Fruit fly (Drosophila melanogaster) whole organism, prepupa: ENCODE measurements around the gene CG13272.

ENCODE experiments used
- Blimp-1 ChIP-seq: fragments of 200-800 bp; sonication (Bioruptor generic); optimal IDR thresholded peaks from 3 replicates; lab custom pipeline; 2017; ENCODE audit warnings: missing biosample characterization, missing genetic modification characterization, mild to moderate bottlenecking, moderate library complexity, missing genetic modification reagents
- CG10631 ChIP-seq: fragments of 200-800 bp; sonication (Bioruptor generic); optimal IDR thresholded peaks from 2 replicates; lab custom pipeline; 2016; ENCODE audit warnings: missing biosample characterization, missing genetic modification characterization
- CG11294 ChIP-seq: fragments of 200-800 bp; sonication (Bioruptor generic); IDR thresholded peaks from 2 replicates; pipeline ENCODE4 v1.3.6; 2022; ENCODE audit warnings: missing biosample characterization, missing genetic modification characterization
- CG11902 ChIP-seq: fragments of 200-800 bp; sonication (Bioruptor generic); optimal IDR thresholded peaks from 3 replicates; lab custom pipeline; 2016; ENCODE audit warnings: missing biosample characterization, missing genetic modification characterization
- CG15336 ChIP-seq: fragments of 200-800 bp; sonication (Bioruptor generic); IDR thresholded peaks from 2 replicates; pipeline ENCODE4 v1.3.6; 2022; ENCODE audit warnings: missing biosample characterization, missing genetic modification characterization
- CG1621 ChIP-seq: fragments of 200-800 bp; sonication (Bioruptor generic); optimal IDR thresholded peaks from 3 replicates; lab custom pipeline; 2018; ENCODE audit warnings: missing biosample characterization, mild to moderate bottlenecking, missing genetic modification characterization
- CG3032 ChIP-seq: fragments of 200-800 bp; optimal IDR thresholded peaks from 2 replicates; lab custom pipeline; 2019; ENCODE audit warnings: missing biosample characterization, mild to moderate bottlenecking, missing genetic modification characterization, moderate library complexity
- CG31627 ChIP-seq: fragments of 200-800 bp; sonication (Bioruptor generic); optimal IDR thresholded peaks from 3 replicates; lab custom pipeline; 2016; ENCODE audit warnings: missing biosample characterization, missing genetic modification characterization
- CG32006 ChIP-seq: fragments of 200-800 bp; sonication (Bioruptor generic); optimal IDR thresholded peaks from 3 replicates; lab custom pipeline; 2017; ENCODE audit warnings: missing biosample characterization, mild to moderate bottlenecking, missing genetic modification characterization
- CG34406 ChIP-seq: fragments of 200-800 bp; sonication (Bioruptor generic); optimal IDR thresholded peaks from 3 replicates; lab custom pipeline; 2016; ENCODE audit warnings: missing biosample characterization, missing genetic modification characterization
- CG3919 ChIP-seq: fragments of 200-800 bp; sonication (Bioruptor generic); optimal IDR thresholded peaks from 3 replicates; lab custom pipeline; 2016; ENCODE audit warnings: missing biosample characterization, missing genetic modification characterization
- CG6163 ChIP-seq: fragments of 200-800 bp; sonication (Bioruptor generic); IDR thresholded peaks from 3 replicates; pipeline ENCODE4 v1.3.6; 2022; ENCODE audit warnings: missing biosample characterization, missing genetic modification characterization
- CG6276 ChIP-seq: fragments of 200-800 bp; sonication (Bioruptor generic); optimal IDR thresholded peaks from 2 replicates; lab custom pipeline; 2017; ENCODE audit warnings: missing biosample characterization, mild to moderate bottlenecking, missing genetic modification characterization
- CG6808 ChIP-seq: fragments of 200-800 bp; sonication (Bioruptor generic); optimal IDR thresholded peaks from 3 replicates; lab custom pipeline; 2017; ENCODE audit warnings: missing biosample characterization, missing genetic modification characterization, mild to moderate bottlenecking, moderate library complexity, missing genetic modification reagents
- CG7368 ChIP-seq: fragments of 200-800 bp; sonication (Bioruptor generic); optimal IDR thresholded peaks from 3 replicates; lab custom pipeline; 2016; ENCODE audit warnings: missing biosample characterization, missing genetic modification characterization
- CG8319 ChIP-seq: fragments of 200-800 bp; sonication (Bioruptor generic); optimal IDR thresholded peaks from 3 replicates; lab custom pipeline; 2016; ENCODE audit warnings: missing biosample characterization, missing genetic modification characterization
- Eip78C ChIP-seq: fragments of 200-800 bp; sonication (Bioruptor generic); peaks from one replicate; lab custom pipeline; 2016; ENCODE audit warnings: missing biosample characterization, missing genetic modification characterization
- Eip93F ChIP-seq: fragments of 200-800 bp; sonication (Bioruptor generic); optimal IDR thresholded peaks from 2 replicates; lab custom pipeline; 2016; ENCODE audit warnings: missing biosample characterization, mild to moderate bottlenecking, missing genetic modification characterization
- Ets21C ChIP-seq: fragments of 200-800 bp; sonication (Bioruptor generic); optimal IDR thresholded peaks from 3 replicates; lab custom pipeline; 2016; ENCODE audit warnings: missing biosample characterization, missing genetic modification characterization
- Ets96B ChIP-seq: fragments of 200-800 bp; optimal IDR thresholded peaks from 2 replicates; lab custom pipeline; 2019; ENCODE audit warnings: missing biosample characterization, mild to moderate bottlenecking, missing genetic modification characterization, moderate library complexity
- Gug ChIP-seq: fragments of 200-800 bp; sonication (Bioruptor generic); IDR thresholded peaks from 2 replicates; pipeline ENCODE4 v1.3.6; 2022; ENCODE audit warnings: missing biosample characterization, missing genetic modification characterization
- Hr38 ChIP-seq: sonication (Bioruptor generic); optimal IDR thresholded peaks from 2 replicates; lab custom pipeline; 2016; ENCODE audit warnings: missing biosample characterization, missing genetic modification characterization
- Hr39 ChIP-seq: fragments of 200-800 bp; sonication (Bioruptor generic); optimal IDR thresholded peaks from 2 replicates; lab custom pipeline; 2016; ENCODE audit warnings: missing biosample characterization, missing genetic modification characterization
- OdsH ChIP-seq: fragments of 200-800 bp; sonication (Bioruptor generic); optimal IDR thresholded peaks from 3 replicates; lab custom pipeline; 2016; ENCODE audit warnings: missing biosample characterization, missing genetic modification characterization
- Sox102F ChIP-seq: fragments of 200-800 bp; sonication (Bioruptor generic); optimal IDR thresholded peaks from 2 replicates; lab custom pipeline; 2016; ENCODE audit warnings: missing biosample characterization, mild to moderate bottlenecking, missing genetic modification characterization
- Sox14 ChIP-seq: fragments of 200-800 bp; sonication (Bioruptor generic); optimal IDR thresholded peaks from 3 replicates; lab custom pipeline; 2016; ENCODE audit warnings: missing biosample characterization, missing genetic modification characterization
- Sox15 ChIP-seq: fragments of 200-800 bp; sonication (Bioruptor generic); optimal IDR thresholded peaks from 3 replicates; lab custom pipeline; 2016; ENCODE audit warnings: missing biosample characterization, missing genetic modification characterization
- cyc ChIP-seq: fragments of 200-800 bp; sonication (Bioruptor generic); optimal IDR thresholded peaks from 3 replicates; lab custom pipeline; 2016; ENCODE audit warnings: missing biosample characterization, missing genetic modification characterization
- dac ChIP-seq: fragments of 200-800 bp; sonication (Bioruptor generic); optimal IDR thresholded peaks from 2 replicates; lab custom pipeline; 2017; ENCODE audit warnings: missing biosample characterization, mild to moderate bottlenecking, missing genetic modification characterization
- dsx ChIP-seq: fragments of 200-800 bp; optimal IDR thresholded peaks from 3 replicates; lab custom pipeline; 2019; ENCODE audit warnings: missing biosample characterization, mild to moderate bottlenecking, missing genetic modification characterization, moderate library complexity; ENCODE audit not compliant: poor library complexity, severe bottlenecking
- fd85E ChIP-seq: fragments of 200-800 bp; sonication (Bioruptor generic); optimal IDR thresholded peaks from 3 replicates; lab custom pipeline; 2016; ENCODE audit warnings: missing biosample characterization, missing genetic modification characterization
- fkh ChIP-seq: fragments of 200-800 bp; sonication (Bioruptor generic); optimal IDR thresholded peaks from 3 replicates; lab custom pipeline; 2017; ENCODE audit warnings: missing biosample characterization, mild to moderate bottlenecking, missing genetic modification characterization, moderate library complexity
- lz ChIP-seq: fragments of 200-800 bp; sonication (Bioruptor generic); optimal IDR thresholded peaks from 3 replicates; lab custom pipeline; 2016; ENCODE audit warnings: missing biosample characterization, missing genetic modification characterization
- net ChIP-seq: fragments of 200-800 bp; sonication (Bioruptor generic); optimal IDR thresholded peaks from 3 replicates; lab custom pipeline; 2016; ENCODE audit warnings: missing biosample characterization, missing genetic modification characterization
- pdm3 ChIP-seq: fragments of 200-800 bp; sonication (Bioruptor generic); optimal IDR thresholded peaks from 3 replicates; lab custom pipeline; 2016; ENCODE audit warnings: missing biosample characterization, missing genetic modification characterization
- salr ChIP-seq, 2 experiments: fragments of 200-800 bp; sonication (Bioruptor generic); optimal IDR thresholded peaks; 3 replicates each; lab custom pipeline; 2016 to 2018; ENCODE audit warnings: missing biosample characterization in 2 of 2, missing genetic modification characterization in 2 of 2, mild to moderate bottlenecking in 1 of 2
- spab ChIP-seq: fragments of 200-800 bp; sonication (Bioruptor generic); optimal IDR thresholded peaks from 2 replicates; lab custom pipeline; 2017; ENCODE audit warnings: missing biosample characterization, mild to moderate bottlenecking, missing genetic modification characterization, missing genetic modification reagents
- ss ChIP-seq, 2 experiments: fragments of 200-800 bp; sonication (Bioruptor generic); optimal IDR thresholded peaks; 2 replicates in 1 of 2; 3 replicates in 1 of 2; lab custom pipeline; 2017 to 2018; ENCODE audit warnings: mild to moderate bottlenecking in 2 of 2, missing biosample characterization in 2 of 2, missing genetic modification characterization in 2 of 2, moderate library complexity in 1 of 2
- svp ChIP-seq: fragments of 200-800 bp; sonication (Bioruptor generic); peaks from one replicate; lab custom pipeline; 2016; ENCODE audit warnings: missing biosample characterization, missing genetic modification characterization
- vri ChIP-seq: fragments of 200-800 bp; sonication (Bioruptor generic); optimal IDR thresholded peaks from 3 replicates; lab custom pipeline; 2016; ENCODE audit warnings: missing biosample characterization, mild to moderate bottlenecking, missing genetic modification characterization

The CG13272 gene

dm6 chr2L:16818335-16818973, 13.8 kb downstream of the CG13272 start (continued):
- TF ChIP-seq net (GFP tag; lab: Kevin White, UChicago) (peak; percentile 70), CG3032 (tag; lab: Kevin White, UChicago) (peak; percentile 63), Sox14 (peak; percentile 76), fd85E (GFP tag; lab: Kevin White, UChicago) (no peak), CG11294 (GFP tag; lab: Robert Waterston, UW) (peak; percentile 56; the same call in 1 of the 2 replicates), fkh (GFP tag; lab: Kevin White, UChicago) (no peak), Ets96B (peak; percentile 72), spab (peak; percentile 73), lz (GFP tag; lab: Kevin White, UChicago) (peak; percentile 57), CG7368 (GFP tag; lab: Kevin White, UChicago) (peak; percentile 61), CG11902 (GFP tag; lab: Kevin White, UChicago) (peak; percentile 10), Sox15 (peak; percentile 44), dac (no peak), CG6163 (peak; percentile 79), Gug (GFP tag; lab: Robert Waterston, UW) (peak; percentile 52; the same call in 1 of the 2 replicates), Hr39 (GFP tag; lab: Kevin White, UChicago) (peak; percentile 51), CG8319 (GFP tag; lab: Kevin White, UChicago) (peak; percentile 58), Eip93F (GFP tag; lab: Kevin White, UChicago) (no peak), salr (GFP tag; optimal IDR thresholded peaks at IDR 0.05; lab: Kevin White, UChicago) (peak; percentile 30 to 75), Sox102F (peak; percentile 62), CG34406 (GFP tag; lab: Kevin White, UChicago) (peak; percentile 56), CG6276 (GFP tag; lab: Kevin White, UChicago) (peak; percentile 72), CG6808 (GFP tag; lab: Kevin White, UChicago) (peak; percentile 42), Blimp-1 (GFP tag; lab: Kevin White, UChicago) (no peak), cyc (GFP tag; lab: Kevin White, UChicago) (peak; percentile 51), OdsH (GFP tag; lab: Kevin White, UChicago) (peak; percentile 75), Ets21C (peak; percentile 10), dsx (GFP tag; lab: Kevin White, UChicago) (peak; percentile 59), Eip78C (GFP tag; lab: Kevin White, UChicago) (peak; percentile 95), svp (GFP tag; lab: Kevin White, UChicago) (peak; percentile 71), CG1621 (tag; lab: Kevin White, UChicago) (peak; percentile 59), vri (GFP tag; lab: Kevin White, UChicago) (peak; percentile 71), CG3919 (no peak), CG15336 (peak; percentile 84), ss (GFP tag; optimal IDR thresholded peaks at IDR 0.05; lab: Kevin White, UChicago) (peak; percentile 14 to 47), Hr38 (GFP tag; lab: Kevin White, UChicago) (no peak), CG31627 (GFP tag; lab: Kevin White, UChicago) (peak; percentile 49), pdm3 (peak; percentile 75), CG32006 (GFP tag; lab: Kevin White, UChicago) (peak; percentile 82)

- TF ChIP-seq fd85E (GFP tag; lab: Kevin White, UChicago) (no peak), svp (GFP tag; lab: Kevin White, UChicago) (peak; percentile 66), Sox102F (no peak), Eip78C (GFP tag; lab: Kevin White, UChicago) (peak; percentile 44), Ets96B (no peak), CG10631 (GFP tag; lab: Kevin White, UChicago) (no peak), vri (GFP tag; lab: Kevin White, UChicago) (peak; percentile 82), ss (GFP tag; optimal IDR thresholded peaks at IDR 0.05; lab: Kevin White, UChicago) (no peak)
These were observed 15.0 kb downstream of the CG13272 start for dm6 chr2L:16819714-16820113.
